Worm (Caenorhabditis elegans): ENCODE results near the gene rme-4.

DNA sequence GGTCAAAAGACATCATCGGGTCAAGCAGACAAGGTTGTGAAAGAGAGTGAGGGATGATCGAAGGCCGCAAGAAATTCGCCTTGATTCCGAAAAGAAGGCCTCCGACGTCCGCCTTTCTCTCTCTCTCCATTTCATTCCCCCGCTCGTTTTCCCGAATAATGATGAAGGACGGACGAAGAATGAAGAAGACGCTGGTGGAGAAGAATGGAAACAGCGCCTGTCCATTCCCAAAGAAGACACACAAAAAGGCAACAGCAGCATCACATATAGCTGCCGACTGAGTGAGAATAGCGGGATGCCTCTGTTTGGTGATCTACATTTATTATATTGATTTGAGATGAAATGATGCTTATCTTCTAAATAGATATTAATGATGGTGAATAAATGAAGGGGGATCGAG lies 49.6 kb upstream of the rme-4 start:
- TF ChIP-seq ets-4 (tag; optimal IDR thresholded peaks at IDR 0.05) (no peak), pqm-1 (tag; optimal IDR thresholded peaks at IDR 0.05) (no peak), ama-1 (optimal IDR thresholded peaks at IDR 0.05) (no peak), elt-2 (tag; optimal IDR thresholded peaks at IDR 0.05) (no peak)

Measured in whole organism, late embryonic.